Worm (Caenorhabditis elegans): Measurements from ENCODE around the gene F42A10.7.

Gene F42A10.7

DNA sequence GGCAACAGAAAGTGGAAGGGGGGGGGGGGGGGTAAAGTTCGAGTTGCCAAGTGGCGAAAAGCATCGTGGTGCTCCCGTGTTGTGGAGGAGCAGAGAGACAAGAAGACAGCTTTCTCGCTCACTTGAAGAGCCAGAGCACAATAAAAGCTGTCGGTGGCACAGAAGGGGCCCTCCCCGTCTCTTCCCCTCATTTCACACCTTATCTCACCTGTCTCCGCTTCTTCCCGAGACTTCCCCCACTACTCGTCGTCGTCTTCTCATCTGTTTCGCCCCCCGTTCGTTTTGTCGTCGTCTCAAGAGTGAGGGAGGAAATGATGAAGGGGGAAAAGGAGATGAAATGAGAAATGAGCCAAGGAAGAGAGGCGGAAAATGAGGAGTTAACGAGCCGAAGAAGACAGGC, 40.0 kb downstream of the F42A10.7 start:
- peak; percentile 41 for TF ChIP-seq sox-4 (tag; optimal IDR thresholded peaks at IDR 0.05)
- TF ChIP-seq odd-2 (tag; optimal IDR thresholded peaks at IDR 0.05) = no peak
- no peak for TF ChIP-seq mec-3 (tag; optimal IDR thresholded peaks at IDR 0.05; ENCODE audit: borderline replicate concordance)
- peak; percentile 48 for TF ChIP-seq ceh-19 (GFP tag; optimal IDR thresholded peaks at IDR 0.05)
- peak; percentile 40 for TF ChIP-seq ceh-31 (tag; optimal IDR thresholded peaks at IDR 0.05)
- peak; percentile 12 for TF ChIP-seq C38D4.7 (GFP tag; optimal IDR thresholded peaks at IDR 0.05)
- peak; percentile 28 for TF ChIP-seq sdc-2 (tag; optimal IDR thresholded peaks at IDR 0.05)
- no peak for TF ChIP-seq fkh-6 (tag; optimal IDR thresholded peaks at IDR 0.05)
- no peak for TF ChIP-seq syd-9 (tag; optimal IDR thresholded peaks at IDR 0.05)
- no peak for TF ChIP-seq ceh-9 (tag; optimal IDR thresholded peaks at IDR 0.05)
- TF ChIP-seq rnt-1 (tag; optimal IDR thresholded peaks at IDR 0.05) = peak; percentile 49
- no peak for TF ChIP-seq ahr-1 (tag; optimal IDR thresholded peaks at IDR 0.05)
- no peak for TF ChIP-seq hlh-13 (GFP tag; optimal IDR thresholded peaks at IDR 0.05)
- TF ChIP-seq unc-55 (GFP tag; optimal IDR thresholded peaks at IDR 0.05) = peak; percentile 36
- peak; percentile 14 for TF ChIP-seq nfya-1 (tag; optimal IDR thresholded peaks at IDR 0.05)
- TF ChIP-seq ceh-18 (tag; optimal IDR thresholded peaks at IDR 0.05) = peak; percentile 79
- TF ChIP-seq pag-3 (tag; optimal IDR thresholded peaks at IDR 0.05; ENCODE audit: borderline replicate concordance) = no peak
- peak; percentile 32 for TF ChIP-seq C08G9.2 (tag; optimal IDR thresholded peaks at IDR 0.05)
- TF ChIP-seq ceh-34 (tag; optimal IDR thresholded peaks at IDR 0.05) = peak; percentile 38
- TF ChIP-seq tbx-2 (tag; optimal IDR thresholded peaks at IDR 0.05) = peak; percentile 73
- peak; percentile 5 for TF ChIP-seq nhr-232 (tag; optimal IDR thresholded peaks at IDR 0.05)
- no peak for TF ChIP-seq che-1 (tag; optimal IDR thresholded peaks at IDR 0.05)
- TF ChIP-seq pat-9 (tag; optimal IDR thresholded peaks at IDR 0.05) = peak; percentile 35

DNA sequence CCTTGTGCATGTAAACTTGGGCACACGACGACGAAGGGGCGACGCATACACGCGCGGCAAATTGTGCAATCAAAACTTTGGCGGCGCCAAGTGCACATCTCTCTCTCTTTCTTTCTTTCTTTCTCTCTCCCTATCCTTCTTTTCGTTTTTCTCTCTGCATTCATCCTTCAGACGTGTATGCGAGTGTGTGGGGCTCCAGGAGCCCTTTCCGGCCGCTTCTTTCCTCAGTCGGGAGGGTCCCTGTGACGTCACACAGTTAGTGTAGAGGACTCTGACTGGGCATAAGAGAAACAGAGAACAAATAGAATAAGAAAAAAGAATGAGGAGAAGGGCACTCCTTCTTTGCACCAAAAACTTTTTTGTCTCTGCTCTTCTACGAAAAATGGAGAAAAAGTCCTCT, 41.1 kb downstream of the F42A10.7 start:
- TF ChIP-seq pha-2 (tag; optimal IDR thresholded peaks at IDR 0.05) (no peak), F13H6.1 (tag; optimal IDR thresholded peaks at IDR 0.05) (no peak), madf-2 (tag; optimal IDR thresholded peaks at IDR 0.05) (peak; percentile 25), hlh-13 (GFP tag; optimal IDR thresholded peaks at IDR 0.05) (no peak), unc-86 (tag; optimal IDR thresholded peaks at IDR 0.05) (no peak), ceh-14 (tag; optimal IDR thresholded peaks at IDR 0.05) (peak; percentile 51), tbx-2 (tag; optimal IDR thresholded peaks at IDR 0.05) (peak; percentile 39), T23F11.4 (GFP tag; optimal IDR thresholded peaks at IDR 0.05) (no peak), sox-4 (tag; optimal IDR thresholded peaks at IDR 0.05) (no peak), odd-2 (tag; optimal IDR thresholded peaks at IDR 0.05) (no peak), ceh-6 (GFP tag; optimal IDR thresholded peaks at IDR 0.05) (no peak), dve-1 (tag; optimal IDR thresholded peaks at IDR 0.05) (no peak), hlh-8 (tag; optimal IDR thresholded peaks at IDR 0.05) (no peak), pat-9 (tag; optimal IDR thresholded peaks at IDR 0.05) (no peak), che-1 (tag; optimal IDR thresholded peaks at IDR 0.05) (no peak), nhr-232 (tag; optimal IDR thresholded peaks at IDR 0.05) (no peak), nhr-11 (tag; optimal IDR thresholded peaks at IDR 0.05) (no peak), pax-1 (tag; optimal IDR thresholded peaks at IDR 0.05) (no peak), ceh-48 (tag; optimal IDR thresholded peaks at IDR 0.05) (no peak), fax-1 (tag; optimal IDR thresholded peaks at IDR 0.05) (peak; percentile 6), ceh-18 (tag; optimal IDR thresholded peaks at IDR 0.05) (peak; percentile 63), unc-3 (GFP tag; conservative IDR thresholded peaks at IDR 0.05) (no peak), unc-3 (tag; optimal IDR thresholded peaks at IDR 0.05) (no peak), nfya-1 (tag; optimal IDR thresholded peaks at IDR 0.05) (peak; percentile 43), pros-1 (tag; optimal IDR thresholded peaks at IDR 0.05) (peak; percentile 55), ceh-31 (tag; optimal IDR thresholded peaks at IDR 0.05) (peak; percentile 74), unc-55 (GFP tag; optimal IDR thresholded peaks at IDR 0.05) (no peak), sdc-2 (tag; optimal IDR thresholded peaks at IDR 0.05) (no peak), unc-42 (tag; optimal IDR thresholded peaks at IDR 0.05) (peak; percentile 80), ceh-34 (tag; optimal IDR thresholded peaks at IDR 0.05) (peak; percentile 21), pqm-1 (tag; optimal IDR thresholded peaks at IDR 0.05) (no peak), ama-1 (optimal IDR thresholded peaks at IDR 0.05) (no peak), dmd-4 (tag; optimal IDR thresholded peaks at IDR 0.05; ENCODE audit: borderline replicate concordance) (peak; percentile 15), ets-4 (tag; optimal IDR thresholded peaks at IDR 0.05) (no peak), ceh-2 (tag; optimal IDR thresholded peaks at IDR 0.05) (no peak), zip-5 (tag; optimal IDR thresholded peaks at IDR 0.05) (no peak)
